Worm (Caenorhabditis elegans) whole organism, early embryonic: ENCODE results near the gene F43C11.7.

Experiments
- ets-7 ChIP-seq: sonication (generic microtip); optimal IDR thresholded peaks from 2 replicates; lab custom pipeline; 2016; ENCODE audit warnings: missing genotype, missing genetic modification characterization, missing compliant biosample characterization
- tbx-37 ChIP-seq: fragments of 200-800 bp; sonication (Bioruptor generic); conservative IDR thresholded peaks from 2 replicates; pipeline ENCODE4 v1.3.6; 2022; ENCODE audit warnings: missing genetic modification reagents, missing genetic modification characterization, missing compliant biosample characterization

- TF ChIP-seq ets-7 (tag; lab: Kevin White, UChicago) (no peak), tbx-37 (no peak)
These were observed 29.0 kb upstream of the F43C11.7 start, which contains the start of gene B0281.3 for ce11 chrII:2306741-2307140.
